Fruit fly (Drosophila melanogaster) whole organism, embryonic: ENCODE data around the gene CG16719.

Experiments
- Adf1 ChIP-seq: fragments of 200-800 bp; sonication (Bioruptor generic); IDR thresholded peaks from 2 replicates; pipeline ENCODE4 v1.3.6; 2022; ENCODE audit warnings: missing biosample characterization, missing genetic modification characterization
- Aef1 ChIP-seq: fragments of 200-800 bp; sonication (Bioruptor generic); IDR thresholded peaks from 3 replicates; pipeline ENCODE4 v1.3.6; 2022; ENCODE audit warnings: missing biosample characterization, missing genetic modification characterization
- Blimp-1 ChIP-seq: fragments of 200-800 bp; sonication (Bioruptor generic); optimal IDR thresholded peaks from 3 replicates; lab custom pipeline; 2018; ENCODE audit warnings: missing biosample characterization, missing genetic modification characterization, mild to moderate bottlenecking, moderate library complexity, missing genetic modification reagents
- CG10431 ChIP-seq: fragments of 200-800 bp; sonication (Bioruptor generic); optimal IDR thresholded peaks from 3 replicates; lab custom pipeline; 2018; ENCODE audit warnings: missing biosample characterization, mild to moderate bottlenecking, missing genetic modification characterization
- CG10654 ChIP-seq: fragments of 200-800 bp; sonication (Bioruptor generic); optimal IDR thresholded peaks from 2 replicates; lab custom pipeline; 2016; ENCODE audit warnings: missing biosample characterization, missing genetic modification characterization
- CG11696 ChIP-seq: fragments of 200-800 bp; sonication (Bioruptor generic); IDR thresholded peaks from 2 replicates; pipeline ENCODE4 v1.3.6; 2022; ENCODE audit warnings: missing biosample characterization, missing genetic modification characterization
- CG12744 ChIP-seq: fragments of 200-800 bp; sonication (Bioruptor generic); optimal IDR thresholded peaks from 2 replicates; lab custom pipeline; 2016; ENCODE audit warnings: missing biosample characterization, missing genetic modification characterization
- CG14860 ChIP-seq: fragments of 200-800 bp; sonication (Bioruptor generic); IDR thresholded peaks from 3 replicates; pipeline ENCODE4 v1.3.6; 2022; ENCODE audit warnings: missing biosample characterization, missing genetic modification characterization; ENCODE audit not compliant: partially characterized antibody
- CG1529 ChIP-seq: fragments of 200-800 bp; sonication (Bioruptor generic); optimal IDR thresholded peaks from 3 replicates; lab custom pipeline; 2018; ENCODE audit warnings: missing biosample characterization, missing genetic modification characterization
- CG1647 ChIP-seq: fragments of 200-800 bp; sonication (Bioruptor generic); optimal IDR thresholded peaks from 3 replicates; lab custom pipeline; 2016; ENCODE audit warnings: missing biosample characterization, missing genetic modification characterization
- CG16779 ChIP-seq: fragments of 200-800 bp; sonication (Bioruptor generic); IDR thresholded peaks from 2 replicates; pipeline ENCODE4 v1.3.6; 2022; ENCODE audit warnings: missing biosample characterization, missing genetic modification characterization
- CG33213 ChIP-seq: fragments of 200-800 bp; sonication (Bioruptor generic); optimal IDR thresholded peaks from 3 replicates; lab custom pipeline; 2016; ENCODE audit warnings: missing biosample characterization, missing genetic modification characterization
- CG4360 ChIP-seq: fragments of 200-800 bp; sonication (Bioruptor generic); IDR thresholded peaks from 2 replicates; pipeline ENCODE4 v1.3.6; 2022; ENCODE audit warnings: missing biosample characterization, missing genetic modification characterization
- CG4617 ChIP-seq: fragments of 200-800 bp; sonication (Bioruptor generic); optimal IDR thresholded peaks from 3 replicates; lab custom pipeline; 2016; ENCODE audit warnings: missing biosample characterization, missing genetic modification characterization, borderline replicate concordance
- CG5953 ChIP-seq: fragments of 200-800 bp; sonication (Bioruptor generic); IDR thresholded peaks from 2 replicates; pipeline ENCODE4 v1.3.6; 2022; ENCODE audit warnings: missing biosample characterization, missing genetic modification characterization
- CG6689 ChIP-seq: fragments of 200-800 bp; sonication (Bioruptor generic); IDR thresholded peaks from 2 replicates; pipeline ENCODE4 v1.3.6; 2022; ENCODE audit warnings: missing biosample characterization, missing genetic modification characterization
- CG9876 ChIP-seq: fragments of 200-800 bp; sonication (Bioruptor generic); optimal IDR thresholded peaks from 2 replicates; lab custom pipeline; 2016; ENCODE audit warnings: missing biosample characterization, missing genetic modification characterization
- Camta ChIP-seq: fragments of 200-800 bp; sonication (Bioruptor generic); optimal IDR thresholded peaks from 2 replicates; lab custom pipeline; 2016; ENCODE audit warnings: missing biosample characterization, missing genetic modification characterization
- Dref ChIP-seq: fragments of 200-800 bp; sonication (Bioruptor generic); IDR thresholded peaks from 2 replicates; pipeline ENCODE4 v1.3.6; 2022; ENCODE audit warnings: missing biosample characterization, missing genetic modification characterization
- ERR ChIP-seq: fragments of 200-800 bp; sonication (Bioruptor generic); optimal IDR thresholded peaks from 2 replicates; lab custom pipeline; 2016; ENCODE audit warnings: missing biosample characterization, missing genetic modification characterization
- Ets97D ChIP-seq: fragments of 200-800 bp; sonication (Bioruptor generic); optimal IDR thresholded peaks from 3 replicates; lab custom pipeline; 2016; ENCODE audit warnings: missing biosample characterization, missing genetic modification characterization
- H15 ChIP-seq: fragments of 200-800 bp; sonication (Bioruptor generic); IDR thresholded peaks from 3 replicates; pipeline ENCODE4 v1.3.6; 2022; ENCODE audit warnings: missing biosample characterization, missing genetic modification characterization
- HLH4C ChIP-seq: fragments of 200-800 bp; sonication (Bioruptor generic); IDR thresholded peaks from 3 replicates; pipeline ENCODE4 v1.3.6; 2022; ENCODE audit warnings: missing biosample characterization, missing genetic modification characterization; ENCODE audit not compliant: partially characterized antibody
- Med ChIP-seq: fragments of 200-800 bp; sonication (Bioruptor generic); peaks from one replicate; lab custom pipeline; 2016; ENCODE audit warnings: missing biosample characterization, missing genetic modification characterization, mild to moderate bottlenecking, inconsistent platforms, moderate library complexity
- Mrtf ChIP-seq: fragments of 200-800 bp; sonication (Bioruptor generic); IDR thresholded peaks from 3 replicates; pipeline ENCODE4 v1.3.6; 2022; ENCODE audit warnings: missing biosample characterization, missing genetic modification characterization
- NC2β ChIP-seq: fragments of 200-800 bp; sonication (Bioruptor generic); optimal IDR thresholded peaks from 2 replicates; lab custom pipeline; 2016; ENCODE audit warnings: missing biosample characterization, missing genetic modification characterization
- Nf-YC ChIP-seq: fragments of 200-800 bp; optimal IDR thresholded peaks from 3 replicates; lab custom pipeline; 2019; ENCODE audit warnings: missing biosample characterization, mild to moderate bottlenecking, missing genetic modification characterization, moderate library complexity
- Oaz ChIP-seq: fragments of 200-800 bp; sonication (Bioruptor generic); IDR thresholded peaks from 2 replicates; pipeline ENCODE4 v1.3.6; 2022; ENCODE audit warnings: missing biosample characterization, missing genetic modification characterization
- Ptx1 ChIP-seq: fragments of 200-800 bp; sonication (Bioruptor generic); IDR thresholded peaks from 2 replicates; pipeline ENCODE4 v1.3.6; 2022; ENCODE audit warnings: missing biosample characterization, missing genetic modification characterization
- Stat92E ChIP-seq, 3 experiments: fragments of >200 bp in 2 of 3; fragments of 200-800 bp in 1 of 3; sonication (Bioruptor generic) in 1 of 3; optimal IDR thresholded peaks; 2 replicates each; lab custom pipeline; 2017 to 2019; ENCODE audit warnings: missing biosample characterization in 3 of 3, missing genetic modification characterization in 3 of 3, mild to moderate bottlenecking in 1 of 3, moderate library complexity in 1 of 3
- bbx ChIP-seq: fragments of 200-800 bp; sonication (Bioruptor generic); IDR thresholded peaks from 2 replicates; pipeline ENCODE4 v1.3.6; 2022; ENCODE audit warnings: missing biosample characterization, missing genetic modification characterization; ENCODE audit not compliant: partially characterized antibody
- bigmax ChIP-seq: fragments of 200-800 bp; sonication (Bioruptor generic); optimal IDR thresholded peaks from 2 replicates; lab custom pipeline; 2018; ENCODE audit warnings: missing biosample characterization, mild to moderate bottlenecking, missing genetic modification characterization
- danr ChIP-seq: fragments of 200-800 bp; sonication (Bioruptor generic); IDR thresholded peaks from 2 replicates; pipeline ENCODE4 v1.3.6; 2022; ENCODE audit warnings: missing biosample characterization, missing genetic modification characterization
- en ChIP-seq: fragments of 200-800 bp; sonication (Bioruptor generic); optimal IDR thresholded peaks from 2 replicates; lab custom pipeline; 2016; ENCODE audit warnings: missing biosample characterization, missing genetic modification characterization
- esg ChIP-seq: fragments of 200-800 bp; sonication (Bioruptor generic); conservative IDR thresholded peaks from 2 replicates; pipeline ENCODE4 v1.3.6; 2022; ENCODE audit warnings: missing biosample characterization, missing genetic modification characterization
- ewg ChIP-seq: fragments of 200-800 bp; sonication (Bioruptor generic); optimal IDR thresholded peaks from 3 replicates; lab custom pipeline; 2017; ENCODE audit warnings: mild to moderate bottlenecking, missing biosample characterization, missing genetic modification reagents, missing genetic modification characterization
- eyg ChIP-seq: fragments of 200-800 bp; sonication (Bioruptor generic); optimal IDR thresholded peaks from 3 replicates; lab custom pipeline; 2016; ENCODE audit warnings: missing biosample characterization, missing genetic modification characterization
- gsb-n ChIP-seq: fragments of 200-800 bp; sonication (Bioruptor generic); optimal IDR thresholded peaks from 3 replicates; lab custom pipeline; 2018; ENCODE audit warnings: missing biosample characterization, mild to moderate bottlenecking, missing genetic modification characterization
- kay ChIP-seq: fragments of 200-800 bp; sonication (Bioruptor generic); optimal IDR thresholded peaks from 2 replicates; lab custom pipeline; 2016; ENCODE audit warnings: missing biosample characterization, missing genetic modification characterization
- nom ChIP-seq: fragments of 200-800 bp; sonication (Bioruptor generic); optimal IDR thresholded peaks from 2 replicates; lab custom pipeline; 2017; ENCODE audit warnings: missing biosample characterization, missing genetic modification characterization, mild to moderate bottlenecking, moderate library complexity, missing genetic modification reagents
- odd ChIP-seq: fragments of 200-800 bp; sonication (Bioruptor generic); optimal IDR thresholded peaks from 2 replicates; lab custom pipeline; 2017; ENCODE audit warnings: missing biosample characterization, mild to moderate bottlenecking, missing genetic modification characterization
- p53 ChIP-seq: fragments of 200-800 bp; sonication (Bioruptor generic); optimal IDR thresholded peaks from 2 replicates; lab custom pipeline; 2016; ENCODE audit warnings: missing biosample characterization, missing genetic modification characterization
- pita ChIP-seq: fragments of 200-800 bp; sonication (Bioruptor generic); optimal IDR thresholded peaks from 2 replicates; lab custom pipeline; 2017; ENCODE audit warnings: missing biosample characterization, mild to moderate bottlenecking, missing genetic modification characterization
- prd ChIP-seq, 3 experiments: fragments of >200 bp in 2 of 3; fragments of 200-800 bp in 1 of 3; sonication (Bioruptor generic) in 1 of 3; optimal IDR thresholded peaks in 2 of 3; IDR thresholded peaks in 1 of 3; 2 replicates in 2 of 3; 3 replicates in 1 of 3; pipeline versions ENCODE4 v1.3.6 to Lab custom; 2017 to 2022; ENCODE audit warnings: missing biosample characterization in 1 of 3, missing genetic modification characterization in 1 of 3
- salm ChIP-seq: fragments of 200-800 bp; sonication (Bioruptor generic); optimal IDR thresholded peaks from 2 replicates; lab custom pipeline; 2018; ENCODE audit warnings: missing biosample characterization, mild to moderate bottlenecking, missing genetic modification characterization
- sens ChIP-seq: fragments of 200-800 bp; sonication (Bioruptor generic); peaks from one replicate; lab custom pipeline; 2016; ENCODE audit warnings: missing biosample characterization, missing genetic modification characterization
- slou ChIP-seq: fragments of 200-800 bp; sonication (Bioruptor generic); optimal IDR thresholded peaks from 3 replicates; lab custom pipeline; 2016; ENCODE audit warnings: missing biosample characterization, missing genetic modification characterization
- so ChIP-seq: fragments of 200-800 bp; sonication (Bioruptor generic); IDR thresholded peaks from 3 replicates; pipeline ENCODE4 v1.3.6; 2022; ENCODE audit warnings: missing biosample characterization, missing genetic modification characterization
- trem ChIP-seq: fragments of 200-800 bp; optimal IDR thresholded peaks from 3 replicates; lab custom pipeline; 2019; ENCODE audit warnings: missing biosample characterization, mild to moderate bottlenecking, missing genetic modification characterization, moderate library complexity
- twi ChIP-seq: fragments of 200-800 bp; optimal IDR thresholded peaks from 2 replicates; lab custom pipeline; 2019; ENCODE audit warnings: missing biosample characterization, mild to moderate bottlenecking, missing genetic modification characterization, moderate library complexity
- zf30C ChIP-seq: fragments of 200-800 bp; sonication (Bioruptor generic); optimal IDR thresholded peaks from 3 replicates; lab custom pipeline; 2018; ENCODE audit warnings: missing biosample characterization, mild to moderate bottlenecking, missing genetic modification characterization

Gene CG16719

DNA sequence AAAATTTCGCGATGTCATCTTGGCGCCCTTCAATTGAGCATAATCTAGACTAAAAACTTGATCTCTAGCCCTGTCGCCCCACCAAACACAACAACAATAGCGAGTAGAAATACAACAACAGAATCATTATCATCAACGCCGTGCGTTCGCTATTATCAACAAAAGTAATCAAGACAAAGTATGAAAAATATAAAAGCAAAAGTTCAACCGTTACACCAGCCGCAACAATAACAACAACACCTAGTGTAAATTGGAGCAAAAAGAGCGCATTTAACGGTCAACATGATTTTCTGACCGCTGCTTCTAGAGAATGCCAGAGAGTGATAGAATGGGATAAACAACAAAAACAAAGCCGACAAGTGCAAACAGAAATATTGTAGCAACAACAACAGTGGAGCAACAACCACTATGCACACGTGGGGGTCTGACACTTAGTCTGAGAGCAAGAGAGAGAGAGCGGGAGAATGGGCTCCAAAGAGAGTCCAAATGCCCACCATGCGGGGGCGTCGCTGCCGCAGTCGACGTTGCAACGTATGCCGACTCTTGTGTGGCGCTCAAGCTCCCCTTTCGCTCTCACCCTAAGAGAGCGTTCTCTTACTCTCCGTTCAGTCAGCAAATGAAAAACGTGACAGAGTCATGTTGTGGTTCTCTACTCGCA lies 7.4 kb downstream of the CG16719 start (continued):
- TF ChIP-seq NC2β (GFP tag; lab: Kevin White, UChicago), result no peak
- no peak for TF ChIP-seq danr (GFP tag; lab: Robert Waterston, UW)
- no peak for TF ChIP-seq Camta (GFP tag; lab: Kevin White, UChicago)
- peak; percentile 10 for TF ChIP-seq bigmax (GFP tag; lab: Kevin White, UChicago)
- TF ChIP-seq CG9876 (GFP tag; lab: Kevin White, UChicago), result no peak
- peak; percentile 98 for TF ChIP-seq CG4360 (GFP tag; lab: Robert Waterston, UW)
- TF ChIP-seq Blimp-1 (GFP tag; lab: Kevin White, UChicago), result peak; percentile 70
- TF ChIP-seq kay (GFP tag; lab: Kevin White, UChicago), result no peak
- no peak for TF ChIP-seq CG6689
- no peak for TF ChIP-seq CG12744 (GFP tag; lab: Kevin White, UChicago)
- TF ChIP-seq Stat92E (GFP tag; optimal IDR thresholded peaks at IDR 0.05; lab: Kevin White, UChicago), result no peak
- no peak for TF ChIP-seq esg (GFP tag; lab: Robert Waterston, UW)
- TF ChIP-seq so, result no peak
- TF ChIP-seq CG16779 (GFP tag; lab: Robert Waterston, UW), result no peak
- TF ChIP-seq slou (GFP tag; lab: Kevin White, UChicago), result no peak
- no peak for TF ChIP-seq Ptx1 (GFP tag; lab: Robert Waterston, UW)
- TF ChIP-seq ewg (GFP tag; lab: Kevin White, UChicago), result no peak
- no peak for TF ChIP-seq gsb-n (tag; lab: Kevin White, UChicago)
- peak; percentile 32; the same call in 2 of the 3 replicates for TF ChIP-seq Aef1
- TF ChIP-seq ERR, result no peak
- no peak for TF ChIP-seq HLH4C (GFP tag; lab: Robert Waterston, UW)
- TF ChIP-seq CG1529 (GFP tag; lab: Kevin White, UChicago), result no peak
- peak; percentile 42 for TF ChIP-seq salm (tag; lab: Kevin White, UChicago)
- no peak for TF ChIP-seq odd (GFP tag; lab: Kevin White, UChicago)
- TF ChIP-seq Nf-YC (tag; lab: Kevin White, UChicago), result no peak
- TF ChIP-seq prd (optimal IDR thresholded peaks at IDR 0.05; lab: Kevin White, UChicago), result no peak
- TF ChIP-seq prd (GFP tag; IDR thresholded peaks at IDR 0.05; lab: Robert Waterston, UW), result no peak
- TF ChIP-seq p53 (GFP tag; lab: Kevin White, UChicago), result no peak
- TF ChIP-seq Dref (GFP tag; lab: Robert Waterston, UW), result no peak
- TF ChIP-seq nom (GFP tag; lab: Kevin White, UChicago), result peak; percentile 20
- no peak for TF ChIP-seq bbx (GFP tag; lab: Robert Waterston, UW)
- no peak for TF ChIP-seq en (GFP tag; lab: Kevin White, UChicago)
- peak; percentile 95 for TF ChIP-seq Adf1 (GFP tag; lab: Robert Waterston, UW)
- TF ChIP-seq CG14860 (GFP tag; lab: Robert Waterston, UW), result no peak
- TF ChIP-seq CG5953 (GFP tag; lab: Robert Waterston, UW), result no peak
- no peak for TF ChIP-seq twi (tag; lab: Kevin White, UChicago)
- no peak for TF ChIP-seq CG1647 (GFP tag; lab: Kevin White, UChicago)
- no peak for TF ChIP-seq eyg (GFP tag; lab: Kevin White, UChicago)
- no peak for TF ChIP-seq CG33213 (GFP tag; lab: Kevin White, UChicago)
- no peak for TF ChIP-seq CG4617 (GFP tag; lab: Kevin White, UChicago)
- no peak for TF ChIP-seq pita
- TF ChIP-seq trem (tag; lab: Kevin White, UChicago), result no peak
- no peak for TF ChIP-seq CG10654 (GFP tag; lab: Kevin White, UChicago)
- TF ChIP-seq Med (GFP tag; lab: Kevin White, UChicago), result no peak
- no peak for TF ChIP-seq zf30C (GFP tag; lab: Kevin White, UChicago)
- no peak for TF ChIP-seq Oaz (GFP tag; lab: Robert Waterston, UW)
- TF ChIP-seq Mrtf (GFP tag; lab: Robert Waterston, UW), result no peak
- TF ChIP-seq sens (GFP tag; lab: Kevin White, UChicago), result no peak
- TF ChIP-seq CG10431, result no peak
- TF ChIP-seq H15 (GFP tag; lab: Robert Waterston, UW), result no peak
- TF ChIP-seq CG11696 (GFP tag; lab: Robert Waterston, UW), result no peak
- no peak for TF ChIP-seq Ets97D (GFP tag; lab: Kevin White, UChicago)
